Fruit fly (Drosophila melanogaster): ENCODE data around the gene mRpS6.

The mRpS6 gene

dm6 chr3L:4378895-4379294, 14.5 kb downstream of the mRpS6 start (continued):
- TF ChIP-seq HmgD (GFP tag; optimal IDR thresholded peaks at IDR 0.05) (no peak), gsb-n (tag; optimal IDR thresholded peaks at IDR 0.05) (no peak), D19A (tag; optimal IDR thresholded peaks at IDR 0.05) (peak; percentile 6), D (optimal IDR thresholded peaks at IDR 0.05) (no peak), D (GFP tag; optimal IDR thresholded peaks at IDR 0.05) (peak; percentile 29), Doc2 (GFP tag; IDR thresholded peaks at IDR 0.05) (no peak), YL-1 (GFP tag; optimal IDR thresholded peaks at IDR 0.05) (no peak), en (GFP tag; optimal IDR thresholded peaks at IDR 0.05) (no peak), slou (GFP tag; optimal IDR thresholded peaks at IDR 0.05) (peak; percentile 39), CG17568 (GFP tag; optimal IDR thresholded peaks at IDR 0.05) (peak; percentile 45), Hr3 (GFP tag; optimal IDR thresholded peaks at IDR 0.05) (peak; percentile 37), CrebB (tag; optimal IDR thresholded peaks at IDR 0.05) (no peak), CG11696 (GFP tag; IDR thresholded peaks at IDR 0.05) (no peak), CG33213 (GFP tag; optimal IDR thresholded peaks at IDR 0.05) (peak; percentile 12), CG11504 (tag; optimal IDR thresholded peaks at IDR 0.05) (peak; percentile 75), rib (GFP tag; IDR thresholded peaks at IDR 0.05) (no peak), sim (GFP tag; IDR thresholded peaks at IDR 0.05) (peak; percentile 32; the same call in 1 of the 2 replicates), CG15479 (GFP tag; optimal IDR thresholded peaks at IDR 0.05) (no peak), CG4424 (GFP tag; optimal IDR thresholded peaks at IDR 0.05) (peak; percentile 41), corto (GFP tag; optimal IDR thresholded peaks at IDR 0.05) (no peak), CG12744 (GFP tag; optimal IDR thresholded peaks at IDR 0.05) (no peak), NfI (GFP tag; optimal IDR thresholded peaks at IDR 0.05) (peak; percentile 67), cwo (GFP tag; optimal IDR thresholded peaks at IDR 0.05) (peak; percentile 50), CG3065 (GFP tag; optimal IDR thresholded peaks at IDR 0.05) (no peak), tx (GFP tag; optimal IDR thresholded peaks at IDR 0.05) (peak; percentile 11), ftz-f1 (GFP tag; optimal IDR thresholded peaks at IDR 0.05) (no peak), Ptx1 (GFP tag; IDR thresholded peaks at IDR 0.05) (peak; percentile 68), onecut (GFP tag; IDR thresholded peaks at IDR 0.05) (peak; percentile 44), mld (GFP tag; IDR thresholded peaks at IDR 0.05; ENCODE audit: partially characterized antibody) (no peak), chinmo (GFP tag; IDR thresholded peaks at IDR 0.05; ENCODE audit: partially characterized antibody) (no peak), MTF-1 (GFP tag; optimal IDR thresholded peaks at IDR 0.05; ENCODE audit: borderline replicate concordance) (no peak), p53 (GFP tag; optimal IDR thresholded peaks at IDR 0.05) (no peak), ems (GFP tag; optimal IDR thresholded peaks at IDR 0.05) (peak; percentile 13), Hey (tag; optimal IDR thresholded peaks at IDR 0.05) (no peak), tna (GFP tag; IDR thresholded peaks at IDR 0.05; ENCODE audit: partially characterized antibody) (no peak), Drgx (GFP tag; IDR thresholded peaks at IDR 0.05) (no peak), lab (GFP tag; optimal IDR thresholded peaks at IDR 0.05) (peak; percentile 78), Doc3 (GFP tag; IDR thresholded peaks at IDR 0.05; ENCODE audit: partially characterized antibody) (no peak), pho (GFP tag; optimal IDR thresholded peaks at IDR 0.05) (peak; percentile 44), dan (GFP tag; IDR thresholded peaks at IDR 0.05) (no peak), crol (GFP tag; IDR thresholded peaks at IDR 0.05) (no peak), vnd (GFP tag; IDR thresholded peaks at IDR 0.05; ENCODE audit: partially characterized antibody) (no peak), CG14441 (GFP tag; IDR thresholded peaks at IDR 0.05) (peak; percentile 62), schlank (tag; optimal IDR thresholded peaks at IDR 0.05) (no peak), CG3726 (GFP tag; IDR thresholded peaks at IDR 0.05) (no peak), Abd-B (GFP tag; optimal IDR thresholded peaks at IDR 0.05) (peak; percentile 17), CG7963 (GFP tag; IDR thresholded peaks at IDR 0.05; ENCODE audit: partially characterized antibody) (no peak), run (tag; optimal IDR thresholded peaks at IDR 0.05) (no peak), ci (GFP tag; IDR thresholded peaks at IDR 0.05) (peak; percentile 36; the same call in 1 of the 3 replicates), Xbp1 (GFP tag; optimal IDR thresholded peaks at IDR 0.05) (peak; percentile 41), CG17612 (GFP tag; IDR thresholded peaks at IDR 0.05) (no peak)
